Worm (Caenorhabditis elegans): ENCODE data around the gene ZK666.12.
"Not testable (repeated sequence)": the region's sequence is repeated elsewhere in the genome, so short reads cannot be mapped to it uniquely, and the experiment has no call there.

ZK666.12 gene

DNA sequence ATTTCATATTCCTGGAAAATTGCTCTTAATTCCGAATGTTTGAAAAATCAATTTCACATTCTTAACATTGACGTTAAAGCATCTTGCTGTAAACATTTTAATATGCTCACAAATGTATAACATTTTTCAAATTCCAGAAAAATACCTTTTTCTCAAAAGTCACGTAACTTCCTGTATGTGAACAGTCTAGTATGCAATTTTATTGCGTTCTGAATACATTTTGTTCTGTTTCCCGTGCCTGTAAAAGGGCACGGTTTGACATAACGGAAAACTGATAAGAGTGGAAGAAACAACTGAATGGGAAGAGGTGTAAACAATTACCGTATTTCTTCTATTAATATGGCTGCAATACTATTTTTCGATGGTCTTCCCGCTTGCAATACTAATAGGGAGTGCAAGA, 13.1 kb upstream of the ZK666.12 start:
- TF ChIP-seq snu-23 (GFP tag; optimal IDR thresholded peaks at IDR 0.05) = no peak
- TF ChIP-seq tbx-2 (tag; optimal IDR thresholded peaks at IDR 0.05) = no peak
- TF ChIP-seq lin-13 (GFP tag; optimal IDR thresholded peaks at IDR 0.05) = no peak
- no peak for TF ChIP-seq ceh-88 (GFP tag; IDR thresholded peaks at IDR 0.05)
- no peak for TF ChIP-seq fkh-10 (GFP tag; optimal IDR thresholded peaks at IDR 0.05)
- no peak for TF ChIP-seq C04F5.9 (tag; optimal IDR thresholded peaks at IDR 0.05)
- TF ChIP-seq nhr-20 (tag; optimal IDR thresholded peaks at IDR 0.05) = no peak
- TF ChIP-seq lir-3 (tag; optimal IDR thresholded peaks at IDR 0.05; ENCODE audit: poor library complexity) = no peak
- no peak for TF ChIP-seq efl-1 (optimal IDR thresholded peaks at IDR 0.05)
- no peak for TF ChIP-seq efl-1 (GFP tag; optimal IDR thresholded peaks at IDR 0.05 in 1 of 2)
- TF ChIP-seq lin-35 (GFP tag; optimal IDR thresholded peaks at IDR 0.05) = no peak
- TF ChIP-seq fos-1 (tag; optimal IDR thresholded peaks at IDR 0.05) = no peak

DNA sequence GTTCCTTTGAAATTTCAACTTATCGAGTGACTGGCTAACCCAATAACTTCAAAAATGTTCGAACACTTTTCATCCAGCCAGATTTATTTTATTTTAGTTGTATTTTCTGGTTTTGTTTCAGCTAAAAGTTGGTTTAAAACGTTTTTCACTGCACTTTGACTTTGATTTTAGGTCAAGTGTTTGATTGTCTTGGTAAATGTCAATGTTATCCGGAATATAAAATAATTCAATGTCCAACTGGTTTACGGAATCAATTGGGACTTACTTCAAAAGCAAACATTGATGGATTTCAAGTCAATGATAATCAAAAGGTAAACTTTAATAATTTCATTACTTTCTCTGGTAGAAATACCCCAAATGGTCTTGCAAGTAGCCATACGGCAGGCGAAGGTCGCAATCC, 12.2 kb upstream of the ZK666.12 start:
- TF ChIP-seq lin-14 (GFP tag; optimal IDR thresholded peaks at IDR 0.05) = no peak
- TF ChIP-seq nhr-90 (tag; optimal IDR thresholded peaks at IDR 0.05; ENCODE audit: poor library complexity) = no peak
- no peak for TF ChIP-seq lin-13 (GFP tag; optimal IDR thresholded peaks at IDR 0.05)
- no peak for TF ChIP-seq fkh-8 (tag; optimal IDR thresholded peaks at IDR 0.05)
- TF ChIP-seq nhr-77 (tag; optimal IDR thresholded peaks at IDR 0.05) = no peak
- TF ChIP-seq nhr-11 (tag; optimal IDR thresholded peaks at IDR 0.05) = no peak
- no peak for TF ChIP-seq ets-5 (GFP tag; IDR thresholded peaks at IDR 0.05)
- TF ChIP-seq hlh-17 (GFP tag; optimal IDR thresholded peaks at IDR 0.05; ENCODE audit: borderline replicate concordance) = no peak

DNA sequence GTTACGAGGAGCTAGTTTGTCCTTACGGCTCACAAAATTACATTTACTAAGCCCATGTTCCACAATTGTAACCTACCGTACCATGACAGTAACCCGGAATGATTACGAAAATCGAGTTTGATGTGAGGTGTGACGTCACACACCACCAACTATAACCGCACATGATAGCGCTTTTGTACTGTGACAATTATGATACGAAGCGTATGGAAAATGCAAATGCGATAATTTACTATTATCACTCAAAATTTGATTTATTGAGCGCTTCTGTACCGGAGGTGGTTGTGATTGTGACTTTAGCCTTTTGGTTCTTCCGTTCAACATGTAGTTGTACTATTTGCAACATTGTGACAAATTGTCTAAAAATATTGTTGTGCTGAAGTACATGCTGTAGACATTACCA, 10.4 kb upstream of the ZK666.12 start:
- TF ChIP-seq vab-15 (tag; optimal IDR thresholded peaks at IDR 0.05) (no peak), efl-1 (optimal IDR thresholded peaks at IDR 0.05) (no peak), efl-1 (GFP tag; optimal IDR thresholded peaks at IDR 0.05 in 1 of 2) (peak in 1 of 2 experiments; percentile 86), elt-2 (tag; optimal IDR thresholded peaks at IDR 0.05) (peak; percentile 46), fkh-10 (GFP tag; optimal IDR thresholded peaks at IDR 0.05) (no peak), unc-130 (tag; optimal IDR thresholded peaks at IDR 0.05) (no peak), rnt-1 (tag; optimal IDR thresholded peaks at IDR 0.05) (no peak), lin-14 (GFP tag; optimal IDR thresholded peaks at IDR 0.05) (no peak), nhr-90 (tag; optimal IDR thresholded peaks at IDR 0.05; ENCODE audit: poor library complexity) (no peak)

DNA sequence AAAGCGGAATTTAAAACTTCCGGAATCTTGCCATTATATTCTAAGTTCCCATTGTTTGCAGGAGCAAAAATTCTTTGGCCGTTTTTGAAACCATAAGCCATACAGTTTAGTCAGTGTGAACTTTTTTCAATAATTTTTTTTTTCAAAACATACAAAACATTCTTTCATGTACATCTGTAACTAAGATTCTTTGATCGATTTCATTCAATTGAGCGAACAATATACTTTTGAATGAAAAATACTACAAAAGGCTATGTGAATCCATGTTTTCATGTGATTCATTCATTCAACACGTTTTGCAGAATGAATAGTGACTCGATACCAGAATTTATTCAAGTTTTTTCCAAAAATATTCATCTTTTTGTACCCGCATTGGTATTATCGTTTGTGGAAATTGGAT, 9.3 kb upstream of the ZK666.12 start, which contains the start of gene ZK666.15:
TSS of gene ZK666.15 (plus strand) at position 301 of the 400 bp plus-strand sequence.
- TF ChIP-seq vab-15 (tag; optimal IDR thresholded peaks at IDR 0.05) = no peak
- TF ChIP-seq aly-2 (tag; optimal IDR thresholded peaks at IDR 0.05) = no peak
- TF ChIP-seq ceh-8 (GFP tag; optimal IDR thresholded peaks at IDR 0.05) = no peak
- no peak for TF ChIP-seq mep-1 (tag; optimal IDR thresholded peaks at IDR 0.05)
- no peak for TF ChIP-seq mab-9 (GFP tag; IDR thresholded peaks at IDR 0.05)
- TF ChIP-seq fos-1 (tag; optimal IDR thresholded peaks at IDR 0.05) = no peak
- TF ChIP-seq nhr-11 (tag; optimal IDR thresholded peaks at IDR 0.05) = no peak

DNA sequence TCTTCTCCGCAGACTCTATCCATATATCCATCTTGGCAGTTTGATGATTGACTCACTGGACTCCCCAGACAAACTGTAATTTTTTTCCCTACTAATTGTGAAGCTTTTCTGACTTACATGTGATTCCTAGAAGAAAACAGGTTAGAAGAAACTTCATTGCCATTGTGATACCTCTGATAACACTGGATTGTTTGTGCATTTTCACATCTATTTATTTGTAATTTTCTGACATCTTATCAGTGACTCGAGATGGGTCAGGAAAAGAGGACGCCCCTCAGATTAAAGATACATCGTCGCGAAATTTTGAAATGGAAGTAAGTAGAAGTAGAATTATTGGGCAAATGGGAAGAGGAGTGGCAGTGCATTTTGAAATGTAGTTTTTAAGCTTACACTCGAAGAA, 5.7 kb upstream of the ZK666.12 start, which contains the start of gene clec-61:
TSS of gene clec-61 (minus strand) at position 209 of the 400 bp plus-strand sequence.
- TF ChIP-seq nhr-237 (tag; optimal IDR thresholded peaks at IDR 0.05) = no peak
- no peak for TF ChIP-seq fkh-4 (tag; optimal IDR thresholded peaks at IDR 0.05; ENCODE audit: borderline replicate concordance)
- TF ChIP-seq ets-5 (GFP tag; IDR thresholded peaks at IDR 0.05) = no peak
- no peak for TF ChIP-seq fkh-10 (GFP tag; optimal IDR thresholded peaks at IDR 0.05)
- peak; percentile 13 for TF ChIP-seq elt-2 (tag; optimal IDR thresholded peaks at IDR 0.05)
- TF ChIP-seq F16B12.6 (tag; optimal IDR thresholded peaks at IDR 0.05) = no peak
- no peak for TF ChIP-seq zag-1 (tag; optimal IDR thresholded peaks at IDR 0.05)

DNA sequence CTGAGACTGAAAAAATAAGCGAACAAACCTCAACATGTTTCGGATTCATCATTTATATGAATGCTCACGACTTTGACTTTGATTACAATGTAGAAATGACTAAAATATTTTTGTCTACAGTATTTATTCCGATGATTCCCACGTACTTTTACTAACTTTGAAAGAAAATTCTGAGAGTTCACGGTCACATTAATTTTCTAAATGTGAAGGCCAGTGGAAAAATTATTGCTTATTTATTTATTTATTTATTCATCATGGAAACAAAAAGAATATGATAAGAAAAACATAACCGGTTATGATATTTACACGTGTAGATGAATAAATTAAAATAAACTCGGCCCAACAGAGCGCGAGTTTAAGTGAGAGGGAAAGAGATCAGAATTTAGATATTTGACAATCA, 3.0 kb upstream of the ZK666.12 start, which contains the start of gene ZK666.8:
TSS of gene ZK666.8 (minus strand) at position 101 of the 400 bp plus-strand sequence.
- TF ChIP-seq nhr-90 (tag; optimal IDR thresholded peaks at IDR 0.05; ENCODE audit: poor library complexity); lin-15B (tag; optimal IDR thresholded peaks at IDR 0.05); ceh-8 (GFP tag; optimal IDR thresholded peaks at IDR 0.05): not testable (repeated sequence)

All from whole organism, L1 larva.